Worm (Caenorhabditis elegans): ENCODE data around the gene C52B9.4.

C52B9.4 gene

ce11 chrX:4265283-4265907, 4.9 kb downstream of the C52B9.4 start, which contains the start of gene coel-1 (continued):
- TF ChIP-seq T07F8.4 (tag; optimal IDR thresholded peaks at IDR 0.05), result no peak
- no peak for TF ChIP-seq Y56A3A.18 (GFP tag; IDR thresholded peaks at IDR 0.05)
- TF ChIP-seq ztf-18 (tag; optimal IDR thresholded peaks at IDR 0.05), result no peak
- TF ChIP-seq egl-44 (GFP tag; IDR thresholded peaks at IDR 0.05), result no peak
- no peak for TF ChIP-seq attf-6 (GFP tag; IDR thresholded peaks at IDR 0.05)
- no peak for TF ChIP-seq let-607 (tag; optimal IDR thresholded peaks at IDR 0.05)
- TF ChIP-seq ztf-22 (GFP tag; optimal IDR thresholded peaks at IDR 0.05), result no peak
- no peak for TF ChIP-seq nfya-1 (tag; optimal IDR thresholded peaks at IDR 0.05; ENCODE audit: borderline replicate concordance, insufficient read depth)
- no peak for TF ChIP-seq tlf-1 (GFP tag; optimal IDR thresholded peaks at IDR 0.05)
- no peak for TF ChIP-seq dpff-1 (tag; optimal IDR thresholded peaks at IDR 0.05)
- no peak for TF ChIP-seq F55B11.4 (tag; optimal IDR thresholded peaks at IDR 0.05; ENCODE audit: borderline replicate concordance, insufficient read depth)

ce11 chrX:4266178-4266931, 5.9 kb downstream of the C52B9.4 start:
- TF ChIP-seq ekl-4 (GFP tag; IDR thresholded peaks at IDR 0.05) (no peak), nhr-120 (GFP tag; IDR thresholded peaks at IDR 0.05) (no peak), dpl-1 (GFP tag; optimal IDR thresholded peaks at IDR 0.05) (no peak), pha-4 (tag; optimal IDR thresholded peaks at IDR 0.05) (peak; percentile 17), nfya-1 (tag; optimal IDR thresholded peaks at IDR 0.05; ENCODE audit: borderline replicate concordance, insufficient read depth) (no peak), ZK185.1 (tag; optimal IDR thresholded peaks at IDR 0.05; ENCODE audit: poor library complexity, severe bottlenecking) (no peak), lin-35 (GFP tag; optimal IDR thresholded peaks at IDR 0.05) (no peak), cebp-1 (GFP tag; IDR thresholded peaks at IDR 0.05) (no peak), cebp-1 (tag; optimal IDR thresholded peaks at IDR 0.05) (peak; percentile 47), F55B11.4 (tag; optimal IDR thresholded peaks at IDR 0.05; ENCODE audit: borderline replicate concordance, insufficient read depth) (no peak), dox-1 (GFP tag; IDR thresholded peaks at IDR 0.05) (0 out of 2 replicates have a peak, but pooled peaks have one; percentile 4), K11D2.4 (GFP tag; IDR thresholded peaks at IDR 0.05) (0 out of 2 replicates have a peak, but pooled peaks have one; percentile 36), let-526 (GFP tag; IDR thresholded peaks at IDR 0.05) (0 out of 2 replicates have a peak, but pooled peaks have one; percentile 29), attf-5 (GFP tag; optimal IDR thresholded peaks at IDR 0.05) (peak; percentile 21)

ce11 chrX:4268396-4268795, 7.9 kb downstream of the C52B9.4 start:
- TF ChIP-seq B0261.1 (tag; optimal IDR thresholded peaks at IDR 0.05) (no peak), ztf-3 (GFP tag; optimal IDR thresholded peaks at IDR 0.05) (no peak), hrde-1 (tag; optimal IDR thresholded peaks at IDR 0.05; ENCODE audit: borderline replicate concordance) (no peak), efl-1 (GFP tag; optimal IDR thresholded peaks at IDR 0.05) (no peak), F23B12.7 (tag; optimal IDR thresholded peaks at IDR 0.05; ENCODE audit: insufficient read depth) (no peak), lir-1 (GFP tag; conservative IDR thresholded peaks at IDR 0.05) (no peak), aptf-2 (GFP tag; conservative IDR thresholded peaks at IDR 0.05) (no peak), gei-17 (GFP tag; optimal IDR thresholded peaks at IDR 0.05) (no peak), snpc-4 (GFP tag; optimal IDR thresholded peaks at IDR 0.05) (no peak), snpc-4 (tag; optimal IDR thresholded peaks at IDR 0.05) (no peak), madf-3 (GFP tag; IDR thresholded peaks at IDR 0.05) (no peak), F49E8.2 (tag; optimal IDR thresholded peaks at IDR 0.05; ENCODE audit: insufficient read depth) (no peak), unc-130 (GFP tag; optimal IDR thresholded peaks at IDR 0.05) (no peak), Y67H2A.10 (GFP tag; conservative IDR thresholded peaks at IDR 0.05) (no peak), egl-44 (GFP tag; IDR thresholded peaks at IDR 0.05) (no peak), nhr-80 (tag; optimal IDR thresholded peaks at IDR 0.05) (no peak), egrh-3 (GFP tag; IDR thresholded peaks at IDR 0.05) (no peak), Y56A3A.18 (GFP tag; IDR thresholded peaks at IDR 0.05) (no peak), nfya-2 (GFP tag; IDR thresholded peaks at IDR 0.05) (no peak), akir-1 (GFP tag; optimal IDR thresholded peaks at IDR 0.05) (no peak)

All from whole organism, young adult.